Fruit fly (Drosophila melanogaster) whole organism, embryonic: Measurements from ENCODE around the gene Obp19a.
A peak's percentile ranks its signal among the peaks of the same experiment; 100 is the strongest.

Source experiments
- CG10274 ChIP-seq: fragments of 200-800 bp; sonication (Bioruptor generic); optimal IDR thresholded peaks from 3 replicates; lab custom pipeline; 2017; ENCODE audit warnings: missing biosample characterization, mild to moderate bottlenecking, missing genetic modification characterization
- CG10431 ChIP-seq: fragments of 200-800 bp; sonication (Bioruptor generic); optimal IDR thresholded peaks from 3 replicates; lab custom pipeline; 2018; ENCODE audit warnings: missing biosample characterization, mild to moderate bottlenecking, missing genetic modification characterization
- CG11247 ChIP-seq: fragments of 200-800 bp; sonication (Bioruptor generic); IDR thresholded peaks from 2 replicates; pipeline ENCODE4 v1.3.6; 2022; ENCODE audit warnings: missing biosample characterization, missing genetic modification characterization
- CG12744 ChIP-seq: fragments of 200-800 bp; sonication (Bioruptor generic); optimal IDR thresholded peaks from 2 replicates; lab custom pipeline; 2016; ENCODE audit warnings: missing biosample characterization, missing genetic modification characterization
- CG14014 ChIP-seq: fragments of 200-800 bp; sonication (Bioruptor generic); IDR thresholded peaks from 2 replicates; pipeline ENCODE4 v1.3.6; 2022; ENCODE audit warnings: missing biosample characterization, missing genetic modification characterization
- CG14667 ChIP-seq: fragments of 200-800 bp; sonication (Bioruptor generic); IDR thresholded peaks from 2 replicates; pipeline ENCODE4 v1.3.6; 2022; ENCODE audit warnings: missing biosample characterization, missing genetic modification characterization
- CG15269 ChIP-seq: fragments of 200-800 bp; sonication (Bioruptor generic); optimal IDR thresholded peaks from 2 replicates; lab custom pipeline; 2018; ENCODE audit warnings: missing biosample characterization, mild to moderate bottlenecking, missing genetic modification characterization, moderate library complexity
- CG1602 ChIP-seq: fragments of 200-800 bp; sonication (Bioruptor generic); optimal IDR thresholded peaks from 3 replicates; lab custom pipeline; 2016; ENCODE audit warnings: missing biosample characterization, missing genetic modification characterization
- CG30020 ChIP-seq: fragments of 200-800 bp; optimal IDR thresholded peaks from 2 replicates; lab custom pipeline; 2019; ENCODE audit warnings: missing biosample characterization, mild to moderate bottlenecking, missing genetic modification characterization, moderate library complexity
- CG4360 ChIP-seq: fragments of 200-800 bp; sonication (Bioruptor generic); IDR thresholded peaks from 2 replicates; pipeline ENCODE4 v1.3.6; 2022; ENCODE audit warnings: missing biosample characterization, missing genetic modification characterization
- CG4707 ChIP-seq: fragments of 200-800 bp; sonication (Bioruptor generic); optimal IDR thresholded peaks from 2 replicates; lab custom pipeline; 2018; ENCODE audit warnings: missing biosample characterization, mild to moderate bottlenecking, missing genetic modification characterization, moderate library complexity
- CG6854 ChIP-seq: fragments of 200-800 bp; sonication (Bioruptor generic); optimal IDR thresholded peaks from 3 replicates; lab custom pipeline; 2017; ENCODE audit warnings: missing biosample characterization, mild to moderate bottlenecking, missing genetic modification characterization
- CG9727 ChIP-seq: fragments of 200-800 bp; sonication (Bioruptor generic); optimal IDR thresholded peaks from 3 replicates; lab custom pipeline; 2017; ENCODE audit warnings: missing biosample characterization, mild to moderate bottlenecking, missing genetic modification characterization
- CG9876 ChIP-seq: fragments of 200-800 bp; sonication (Bioruptor generic); optimal IDR thresholded peaks from 2 replicates; lab custom pipeline; 2016; ENCODE audit warnings: missing biosample characterization, missing genetic modification characterization
- CTCF ChIP-seq: fragments of 200-800 bp; sonication (Bioruptor generic); optimal IDR thresholded peaks from 2 replicates; lab custom pipeline; 2017; ENCODE audit warnings: missing biosample characterization, mild to moderate bottlenecking, missing genetic modification characterization, moderate library complexity
- CoRest ChIP-seq: fragments of 200-800 bp; sonication (Bioruptor generic); optimal IDR thresholded peaks from 3 replicates; lab custom pipeline; 2018; ENCODE audit warnings: missing biosample characterization, mild to moderate bottlenecking, missing genetic modification characterization, moderate library complexity
- Dbx ChIP-seq: fragments of 200-800 bp; sonication (Bioruptor generic); IDR thresholded peaks from 3 replicates; pipeline ENCODE4 v1.3.6; 2022; ENCODE audit warnings: missing biosample characterization, missing genetic modification characterization
- Drgx ChIP-seq: fragments of 200-800 bp; sonication (Bioruptor generic); IDR thresholded peaks from 2 replicates; pipeline ENCODE4 v1.3.6; 2022; ENCODE audit warnings: missing biosample characterization, missing genetic modification characterization
- Elba2 ChIP-seq: fragments of 200-800 bp; sonication (Bioruptor generic); optimal IDR thresholded peaks from 3 replicates; lab custom pipeline; 2016; ENCODE audit warnings: missing biosample characterization, missing genetic modification characterization
- HHEX ChIP-seq: fragments of 200-800 bp; sonication (Bioruptor generic); optimal IDR thresholded peaks from 3 replicates; lab custom pipeline; 2017; ENCODE audit warnings: missing biosample characterization, mild to moderate bottlenecking, missing genetic modification characterization, missing genetic modification reagents
- HLH4C ChIP-seq: fragments of 200-800 bp; sonication (Bioruptor generic); IDR thresholded peaks from 3 replicates; pipeline ENCODE4 v1.3.6; 2022; ENCODE audit warnings: missing biosample characterization, missing genetic modification characterization; ENCODE audit not compliant: partially characterized antibody
- Hey ChIP-seq: fragments of 200-800 bp; sonication (Bioruptor generic); optimal IDR thresholded peaks from 3 replicates; lab custom pipeline; 2018; ENCODE audit warnings: missing biosample characterization, mild to moderate bottlenecking, missing genetic modification characterization
- Max ChIP-seq: fragments of 200-800 bp; sonication (Bioruptor generic); optimal IDR thresholded peaks from 2 replicates; lab custom pipeline; 2016; ENCODE audit warnings: missing biosample characterization, mild to moderate bottlenecking, missing genetic modification characterization
- Mes4 ChIP-seq: fragments of 200-800 bp; sonication (Bioruptor generic); optimal IDR thresholded peaks from 2 replicates; lab custom pipeline; 2016; ENCODE audit warnings: missing biosample characterization, missing genetic modification characterization
- Neu2 ChIP-seq: fragments of 200-800 bp; sonication (Bioruptor generic); optimal IDR thresholded peaks from 3 replicates; lab custom pipeline; 2016; ENCODE audit warnings: missing biosample characterization, missing genetic modification characterization, borderline replicate concordance
- Oaz ChIP-seq: fragments of 200-800 bp; sonication (Bioruptor generic); IDR thresholded peaks from 2 replicates; pipeline ENCODE4 v1.3.6; 2022; ENCODE audit warnings: missing biosample characterization, missing genetic modification characterization
- Opbp ChIP-seq: fragments of 200-800 bp; sonication (Bioruptor generic); IDR thresholded peaks from 3 replicates; pipeline ENCODE4 v1.3.6; 2022; ENCODE audit warnings: missing biosample characterization, missing genetic modification characterization; ENCODE audit not compliant: partially characterized antibody
- Poxn ChIP-seq: fragments of 200-800 bp; sonication (Bioruptor generic); IDR thresholded peaks from 2 replicates; pipeline ENCODE4 v1.3.6; 2022; ENCODE audit warnings: missing biosample characterization, missing genetic modification characterization
- Sin3A ChIP-seq: fragments of >200 bp; optimal IDR thresholded peaks from 2 replicates; lab custom pipeline; 2018
- Sox100B ChIP-seq: fragments of 200-800 bp; sonication (Bioruptor generic); optimal IDR thresholded peaks from 3 replicates; lab custom pipeline; 2018; ENCODE audit warnings: missing biosample characterization, mild to moderate bottlenecking, missing genetic modification characterization
- Spps ChIP-seq: fragments of 200-800 bp; sonication (Bioruptor generic); optimal IDR thresholded peaks from 2 replicates; lab custom pipeline; 2018; ENCODE audit warnings: missing biosample characterization, mild to moderate bottlenecking, missing genetic modification characterization
- ap ChIP-seq: fragments of 200-800 bp; sonication (Bioruptor generic); IDR thresholded peaks from 2 replicates; pipeline ENCODE4 v1.3.6; 2022; ENCODE audit warnings: missing biosample characterization, missing genetic modification characterization
- ash1 ChIP-seq: fragments of 200-800 bp; sonication (Bioruptor generic); optimal IDR thresholded peaks from 2 replicates; lab custom pipeline; 2018; ENCODE audit warnings: missing biosample characterization, mild to moderate bottlenecking, missing genetic modification characterization
- chm ChIP-seq: fragments of 200-800 bp; sonication (Bioruptor generic); IDR thresholded peaks from 2 replicates; pipeline ENCODE4 v1.3.6; 2022; ENCODE audit warnings: missing biosample characterization, missing genetic modification characterization
- corto ChIP-seq: fragments of 200-800 bp; sonication (Bioruptor generic); optimal IDR thresholded peaks from 2 replicates; lab custom pipeline; 2016; ENCODE audit warnings: missing biosample characterization, mild to moderate bottlenecking, missing genetic modification characterization, moderate library complexity
- crol ChIP-seq: fragments of 200-800 bp; sonication (Bioruptor generic); IDR thresholded peaks from 2 replicates; pipeline ENCODE4 v1.3.6; 2022; ENCODE audit warnings: missing biosample characterization, missing genetic modification characterization
- dati ChIP-seq: fragments of 200-800 bp; sonication (Bioruptor generic); IDR thresholded peaks from 2 replicates; pipeline ENCODE4 v1.3.6; 2022; ENCODE audit warnings: missing biosample characterization, missing genetic modification characterization
- dmrt11E ChIP-seq: fragments of 200-800 bp; sonication (Bioruptor generic); optimal IDR thresholded peaks from 3 replicates; lab custom pipeline; 2018; ENCODE audit warnings: missing biosample characterization, mild to moderate bottlenecking, missing genetic modification characterization, moderate library complexity
- gcm2 ChIP-seq: fragments of 200-800 bp; sonication (Bioruptor generic); optimal IDR thresholded peaks from 2 replicates; lab custom pipeline; 2016; ENCODE audit warnings: missing biosample characterization, missing genetic modification characterization
- hb ChIP-seq: fragments of 200-800 bp; sonication (Bioruptor generic); IDR thresholded peaks from 3 replicates; pipeline ENCODE4 v1.3.6; 2022; ENCODE audit warnings: missing biosample characterization, missing genetic modification characterization; ENCODE audit not compliant: partially characterized antibody
- lab ChIP-seq: fragments of 200-800 bp; sonication (Bioruptor generic); optimal IDR thresholded peaks from 3 replicates; lab custom pipeline; 2017; ENCODE audit warnings: missing biosample characterization, missing genetic modification characterization, mild to moderate bottlenecking, moderate library complexity, missing genetic modification reagents
- pzg ChIP-seq: fragments of 200-800 bp; sonication (Bioruptor generic); optimal IDR thresholded peaks from 3 replicates; lab custom pipeline; 2018; ENCODE audit warnings: missing biosample characterization, mild to moderate bottlenecking, missing genetic modification characterization, moderate library complexity
- sc ChIP-seq, 3 experiments: fragments of >200 bp in 2 of 3; fragments of 200-800 bp in 1 of 3; sonication (Bioruptor generic) in 1 of 3; optimal IDR thresholded peaks; 2 replicates in 2 of 3; 3 replicates in 1 of 3; lab custom pipeline; 2017; ENCODE audit warnings: mild to moderate bottlenecking in 1 of 3, missing biosample characterization in 1 of 3, missing genetic modification characterization in 1 of 3, missing genetic modification reagents in 1 of 3
- seq ChIP-seq: fragments of 200-800 bp; sonication (Bioruptor generic); IDR thresholded peaks from 2 replicates; pipeline ENCODE4 v1.3.6; 2022; ENCODE audit warnings: missing biosample characterization, missing genetic modification characterization
- shn ChIP-seq: fragments of 200-800 bp; sonication (Bioruptor generic); optimal IDR thresholded peaks from 3 replicates; lab custom pipeline; 2016; ENCODE audit warnings: missing biosample characterization, missing genetic modification characterization
- sim ChIP-seq: fragments of 200-800 bp; sonication (Bioruptor generic); IDR thresholded peaks from 2 replicates; pipeline ENCODE4 v1.3.6; 2022; ENCODE audit warnings: missing biosample characterization, missing genetic modification characterization
- slp2 ChIP-seq: fragments of 200-800 bp; sonication (Bioruptor generic); optimal IDR thresholded peaks from 2 replicates; lab custom pipeline; 2016; ENCODE audit warnings: missing biosample characterization, missing genetic modification characterization
- tna ChIP-seq: fragments of 200-800 bp; sonication (Bioruptor generic); IDR thresholded peaks from 2 replicates; pipeline ENCODE4 v1.3.6; 2022; ENCODE audit warnings: missing biosample characterization, missing genetic modification characterization; ENCODE audit not compliant: partially characterized antibody
- trem ChIP-seq: fragments of 200-800 bp; optimal IDR thresholded peaks from 3 replicates; lab custom pipeline; 2019; ENCODE audit warnings: missing biosample characterization, mild to moderate bottlenecking, missing genetic modification characterization, moderate library complexity
- usp ChIP-seq: fragments of >200 bp; optimal IDR thresholded peaks from 2 replicates; lab custom pipeline; 2017; ENCODE audit warnings: missing biosample characterization, missing genetic modification characterization
- wek ChIP-seq: fragments of 200-800 bp; sonication (Bioruptor generic); optimal IDR thresholded peaks from 3 replicates; lab custom pipeline; 2018; ENCODE audit warnings: missing biosample characterization, mild to moderate bottlenecking, missing genetic modification characterization, moderate library complexity
- yki ChIP-seq: fragments of >200 bp; optimal IDR thresholded peaks from 3 replicates; lab custom pipeline; 2018
- z ChIP-seq: fragments of 200-800 bp; sonication (Bioruptor generic); IDR thresholded peaks from 3 replicates; pipeline ENCODE4 v1.3.6; 2022; ENCODE audit warnings: missing biosample characterization, missing genetic modification characterization

Gene Obp19a

DNA sequence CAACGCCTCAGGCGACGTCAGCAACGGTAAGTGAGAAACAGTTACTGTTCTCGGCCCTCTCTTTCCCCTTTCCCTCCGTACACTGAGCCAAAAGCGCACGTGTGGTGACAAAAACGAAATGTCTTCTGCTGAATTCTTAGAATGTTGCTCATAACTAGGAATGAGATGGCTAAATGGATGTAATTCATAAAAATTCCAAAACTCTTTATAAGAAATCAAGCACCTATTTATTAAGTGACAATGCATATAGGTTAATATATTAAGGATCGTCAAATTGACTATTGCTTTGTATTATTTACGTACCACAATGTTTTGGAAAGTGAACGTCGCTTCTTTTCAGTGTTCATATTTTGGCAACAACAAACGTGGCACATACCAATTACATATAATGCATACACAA is 19.0 kb downstream of the Obp19a start (continued):
- TF ChIP-seq Mes4 (no peak), pzg (no peak), ash1 (GFP tag; lab: Kevin White, UChicago) (no peak), Hey (tag; lab: Kevin White, UChicago) (no peak), z (GFP tag; lab: Robert Waterston, UW) (no peak), CG1602 (GFP tag; lab: Kevin White, UChicago) (no peak), CG11247 (GFP tag; lab: Robert Waterston, UW) (no peak), HLH4C (GFP tag; lab: Robert Waterston, UW) (no peak), CTCF (GFP tag; lab: Kevin White, UChicago) (no peak), wek (GFP tag; lab: Kevin White, UChicago) (no peak), Sin3A (no peak), CG9727 (GFP tag; lab: Kevin White, UChicago) (peak; percentile 20), Spps (tag; lab: Kevin White, UChicago) (no peak), Poxn (GFP tag; lab: Robert Waterston, UW) (no peak), Dbx (GFP tag; lab: Robert Waterston, UW) (0 out of 3 replicates have a peak, but pooled peaks have one; percentile 31), CG30020 (tag; lab: Kevin White, UChicago) (no peak), Elba2 (GFP tag; lab: Kevin White, UChicago) (no peak), tna (GFP tag; lab: Robert Waterston, UW) (no peak), Drgx (GFP tag; lab: Robert Waterston, UW) (no peak), dmrt11E (no peak), trem (no peak), HHEX (GFP tag; lab: Kevin White, UChicago) (peak; percentile 23), crol (no peak), seq (GFP tag; lab: Robert Waterston, UW) (no peak; the same call in 1 of the 2 replicates), Oaz (GFP tag; lab: Robert Waterston, UW) (no peak), hb (GFP tag; lab: Robert Waterston, UW) (no peak), CG9876 (no peak), yki (lab: Kevin White, UChicago) (no peak), CG4707 (no peak), dati (GFP tag; lab: Robert Waterston, UW) (no peak), usp (GFP tag; lab: Kevin White, UChicago) (no peak), CG12744 (GFP tag; lab: Kevin White, UChicago) (no peak), gcm2 (GFP tag; lab: Kevin White, UChicago) (no peak), sim (GFP tag; lab: Robert Waterston, UW) (no peak), CG14667 (GFP tag; lab: Robert Waterston, UW) (no peak), corto (GFP tag; lab: Kevin White, UChicago) (no peak), slp2 (no peak), Opbp (GFP tag; lab: Robert Waterston, UW) (no peak), Max (GFP tag; lab: Kevin White, UChicago) (no peak), chm (GFP tag; lab: Robert Waterston, UW) (no peak), CoRest (tag; lab: Kevin White, UChicago) (peak; percentile 33), Neu2 (GFP tag; lab: Kevin White, UChicago) (no peak), lab (GFP tag; lab: Kevin White, UChicago) (peak; percentile 69), CG4360 (no peak), CG10431 (GFP tag; lab: Kevin White, UChicago) (no peak), Sox100B (GFP tag; lab: Kevin White, UChicago) (no peak), CG10274 (GFP tag; lab: Kevin White, UChicago) (no peak), CG15269 (tag; lab: Kevin White, UChicago) (peak; percentile 45), shn (no peak), CG14014 (GFP tag; lab: Robert Waterston, UW) (0 out of 2 replicates have a peak, but pooled peaks have one; percentile 16), sc (optimal IDR thresholded peaks at IDR 0.05; lab: Kevin White, UChicago) (no peak), sc (GFP tag; optimal IDR thresholded peaks at IDR 0.05; lab: Kevin White, UChicago) (no peak), CG6854 (no peak), ap (no peak)
